Worm (Caenorhabditis elegans) whole organism, young adult: ENCODE measurements around the gene Y37A1A.3.

Source experiments
- B0035.1 ChIP-seq: sonication (generic microtip); optimal IDR thresholded peaks from 2 replicates; lab custom pipeline; 2016; ENCODE audit warnings: missing genetic modification characterization, mild to moderate bottlenecking, missing compliant biosample characterization, missing genotype, missing genetic modification reagents
- F33H1.4 ChIP-seq: fragments of 200-800 bp; sonication (Bioruptor generic); IDR thresholded peaks from 2 replicates; pipeline ENCODE4 v1.3.6; 2022; ENCODE audit warnings: missing genetic modification reagents, missing genetic modification characterization, missing compliant biosample characterization
- athp-1 ChIP-seq: sonication (generic microtip); optimal IDR thresholded peaks from 2 replicates; lab custom pipeline; 2017; ENCODE audit warnings: mild to moderate bottlenecking, missing genetic modification characterization, missing compliant biosample characterization
- bed-2 ChIP-seq: fragments of 200-800 bp; sonication (Bioruptor generic); IDR thresholded peaks from 2 replicates; pipeline ENCODE4 v1.3.6; 2022; ENCODE audit warnings: missing genetic modification reagents, missing genetic modification characterization, missing compliant biosample characterization
- ccch-3 ChIP-seq: fragments of 200-800 bp; sonication (Bioruptor generic); optimal IDR thresholded peaks from 2 replicates; lab custom pipeline; 2018; ENCODE audit warnings: mild to moderate bottlenecking, missing genetic modification characterization, missing compliant biosample characterization
- ceh-100 ChIP-seq: fragments of 200-800 bp; sonication (Bioruptor generic); IDR thresholded peaks from 2 replicates; pipeline ENCODE4 v1.3.6; 2022; ENCODE audit warnings: missing genetic modification reagents, missing genetic modification characterization, missing compliant biosample characterization
- fkh-3 ChIP-seq: sonication (generic microtip); optimal IDR thresholded peaks from 2 replicates; lab custom pipeline; 2016; ENCODE audit warnings: mild to moderate bottlenecking, missing genetic modification characterization, missing compliant biosample characterization
- sdz-38 ChIP-seq: sonication (generic microtip); optimal IDR thresholded peaks from 2 replicates; lab custom pipeline; 2016; ENCODE audit warnings: missing genotype, missing genetic modification characterization, missing compliant biosample characterization
- unc-62 ChIP-seq: fragments of 150-350 bp; optimal IDR thresholded peaks from 2 replicates; lab custom pipeline; 2014; ENCODE audit warnings: missing biosample characterization, missing genetic modification reagents, missing genetic modification characterization

DNA sequence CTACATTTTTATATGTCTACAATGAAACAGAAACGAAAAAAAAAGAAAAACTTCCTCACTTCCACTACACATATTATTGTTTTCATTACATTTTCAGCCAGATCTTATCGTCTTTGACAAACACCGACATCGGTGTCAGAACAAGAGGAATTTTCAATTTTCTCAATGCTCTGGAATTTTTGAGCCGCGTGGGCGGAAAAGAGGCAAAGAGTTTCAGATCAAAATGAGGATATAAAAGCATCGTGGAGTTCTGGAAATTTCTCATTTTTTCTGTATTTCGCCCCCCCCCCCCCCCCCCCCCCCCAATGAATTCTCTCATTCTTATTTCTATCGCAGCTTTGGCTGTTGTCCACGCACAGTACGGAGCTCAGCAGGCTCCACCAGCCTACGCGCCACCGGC, 22.8 kb downstream of the Y37A1A.3 start, which contains the start of gene B0513.4:
- TF ChIP-seq bed-2 (GFP tag; lab: Robert Waterston, UW) (no peak), unc-62 (no peak), B0035.1 (no peak), sdz-38 (tag; lab: Kevin White, UChicago) (no peak), F33H1.4 (GFP tag; lab: Robert Waterston, UW) (no peak), ceh-100 (GFP tag; lab: Robert Waterston, UW) (no peak), fkh-3 (tag; lab: Kevin White, UChicago) (no peak), athp-1 (no peak), ccch-3 (GFP tag; lab: Kevin White, UChicago) (no peak)
